Worm (Caenorhabditis elegans) whole organism, L2 larva: ENCODE results near the gene anoh-1.

Experiments used
- aly-2 ChIP-seq: fragments of 150-350 bp; optimal IDR thresholded peaks from 2 replicates; lab custom pipeline; 2014; ENCODE audit warnings: missing biosample characterization, missing genetic modification characterization
- ama-1 ChIP-seq: fragments of 150-350 bp; optimal IDR thresholded peaks from 2 replicates; lab custom pipeline; 2018; ENCODE audit warnings: inconsistent platforms
- blmp-1 ChIP-seq: sonication (generic microtip); optimal IDR thresholded peaks from 2 replicates; lab custom pipeline; 2017; ENCODE audit warnings: missing genetic modification characterization, mild to moderate bottlenecking, missing compliant biosample characterization, antibody characterized with exemption, moderate library complexity; ENCODE audit not compliant: insufficient read depth
- dmd-4 ChIP-seq: sonication (generic microtip); optimal IDR thresholded peaks from 2 replicates; lab custom pipeline; 2017; ENCODE audit warnings: missing biosample characterization, missing genetic modification characterization
- elt-3 ChIP-seq: sonication (generic microtip); optimal IDR thresholded peaks from 2 replicates; lab custom pipeline; 2017; ENCODE audit warnings: missing biosample characterization, missing genetic modification characterization
- fos-1 ChIP-seq: fragments of 150-350 bp; optimal IDR thresholded peaks from 2 replicates; lab custom pipeline; 2014; ENCODE audit warnings: missing biosample characterization, missing genetic modification characterization
- gmeb-1 ChIP-seq: fragments of 150-350 bp; optimal IDR thresholded peaks from 2 replicates; lab custom pipeline; 2014; ENCODE audit warnings: missing biosample characterization, missing genetic modification characterization
- mbf-1 ChIP-seq: sonication (generic microtip); optimal IDR thresholded peaks from 2 replicates; lab custom pipeline; 2017; ENCODE audit warnings: missing biosample characterization, missing genetic modification characterization
- mdl-1 ChIP-seq, 2 experiments: fragments of 150-350 bp in 1 of 2; sonication (generic microtip) in 1 of 2; optimal IDR thresholded peaks; 2 replicates each; lab custom pipeline; 2017; ENCODE audit warnings: missing biosample characterization in 2 of 2, missing genetic modification characterization in 2 of 2
- nhr-237 ChIP-seq: fragments of 150-350 bp; optimal IDR thresholded peaks from 2 replicates; lab custom pipeline; 2014; ENCODE audit warnings: missing biosample characterization, missing genetic modification characterization
- peb-1 ChIP-seq: fragments of 150-350 bp; optimal IDR thresholded peaks from 2 replicates; lab custom pipeline; 2014; ENCODE audit warnings: missing biosample characterization, missing genetic modification characterization

ce11 chrIII:13301983-13302382 lies 55.6 kb downstream of the anoh-1 start:
- no peak for TF ChIP-seq fos-1 (tag; lab: Kevin White, UChicago)
- TF ChIP-seq mdl-1 (tag; optimal IDR thresholded peaks at IDR 0.05; lab: Kevin White, UChicago): no peak
- TF ChIP-seq gmeb-1: no peak
- no peak for TF ChIP-seq elt-3
- no peak for TF ChIP-seq nhr-237 (tag; lab: Kevin White, UChicago)
- TF ChIP-seq aly-2 (tag; lab: Kevin White, UChicago): no peak
- TF ChIP-seq ama-1 (lab: Kevin White, UChicago): no peak
- no peak for TF ChIP-seq mbf-1
- TF ChIP-seq blmp-1 (tag; lab: Kevin White, UChicago): no peak
- no peak for TF ChIP-seq peb-1 (tag; lab: Kevin White, UChicago)
- no peak for TF ChIP-seq dmd-4 (tag; lab: Kevin White, UChicago)
